Fruit fly (Drosophila melanogaster): Measurements from ENCODE around the gene CG34355.

CG34355 gene

dm6 chr3R:23888273-23889220, 84.9 kb downstream of the CG34355 start (continued):
- TF ChIP-seq CG18764 (GFP tag; optimal IDR thresholded peaks at IDR 0.05) (no peak), D (optimal IDR thresholded peaks at IDR 0.05) (no peak), D (GFP tag; optimal IDR thresholded peaks at IDR 0.05) (no peak), ken (GFP tag; IDR thresholded peaks at IDR 0.05) (0 out of 3 replicates have a peak, but pooled peaks have one; percentile 26), cato (GFP tag; optimal IDR thresholded peaks at IDR 0.05; ENCODE audit: borderline replicate concordance) (no peak), schlank (tag; optimal IDR thresholded peaks at IDR 0.05) (no peak), pum (GFP tag; optimal IDR thresholded peaks at IDR 0.05) (no peak), CG1024 (GFP tag; IDR thresholded peaks at IDR 0.05) (no peak), chinmo (GFP tag; IDR thresholded peaks at IDR 0.05; ENCODE audit: partially characterized antibody) (0 out of 4 replicates have a peak, but pooled peaks have one; percentile 26), tll (GFP tag; optimal IDR thresholded peaks at IDR 0.05) (no peak), slp2 (GFP tag; optimal IDR thresholded peaks at IDR 0.05) (no peak), CG6254 (GFP tag; optimal IDR thresholded peaks at IDR 0.05) (no peak), HmgZ (tag; optimal IDR thresholded peaks at IDR 0.05) (no peak), klu (GFP tag; IDR thresholded peaks at IDR 0.05) (no peak), her (GFP tag; optimal IDR thresholded peaks at IDR 0.05) (no peak), slbo (GFP tag; IDR thresholded peaks at IDR 0.05) (peak; percentile 26; the same call in 1 of the 2 replicates), CG1603 (tag; optimal IDR thresholded peaks at IDR 0.05) (peak; percentile 56), jing (GFP tag; optimal IDR thresholded peaks at IDR 0.05) (peak; percentile 17), CG14860 (GFP tag; IDR thresholded peaks at IDR 0.05; ENCODE audit: partially characterized antibody) (no peak), gce (GFP tag; IDR thresholded peaks at IDR 0.05) (no peak), ind (GFP tag; optimal IDR thresholded peaks at IDR 0.05) (peak; percentile 25), CG10366 (GFP tag; IDR thresholded peaks at IDR 0.05) (no peak; the same call in 1 of the 2 replicates), Meics (GFP tag; optimal IDR thresholded peaks at IDR 0.05) (peak; percentile 14), vfl (GFP tag; optimal IDR thresholded peaks at IDR 0.05) (no peak), Mrtf (GFP tag; IDR thresholded peaks at IDR 0.05) (no peak), CG10431 (GFP tag; optimal IDR thresholded peaks at IDR 0.05) (no peak), jigr1 (GFP tag; IDR thresholded peaks at IDR 0.05) (no peak), lab (GFP tag; optimal IDR thresholded peaks at IDR 0.05) (peak; percentile 25), sens (GFP tag) (peak; percentile 87), CG6813 (GFP tag; optimal IDR thresholded peaks at IDR 0.05) (no peak), CG2678 (tag; optimal IDR thresholded peaks at IDR 0.05) (peak; percentile 23), CG8765 (GFP tag; IDR thresholded peaks at IDR 0.05) (no peak), CG2116 (GFP tag; optimal IDR thresholded peaks at IDR 0.05) (no peak), CG1647 (GFP tag; optimal IDR thresholded peaks at IDR 0.05) (no peak), nmo (GFP tag; optimal IDR thresholded peaks at IDR 0.05) (peak; percentile 24), ERR (GFP tag; optimal IDR thresholded peaks at IDR 0.05) (no peak), CG18599 (GFP tag; optimal IDR thresholded peaks at IDR 0.05) (peak; percentile 47), Pdp1 (GFP tag; optimal IDR thresholded peaks at IDR 0.05) (peak in 1 of 2 experiments; percentile 11), run (tag; optimal IDR thresholded peaks at IDR 0.05) (no peak), ash1 (GFP tag; optimal IDR thresholded peaks at IDR 0.05) (no peak), Dp (GFP tag; optimal IDR thresholded peaks at IDR 0.05) (no peak), en (GFP tag; optimal IDR thresholded peaks at IDR 0.05) (peak; percentile 8), CG8478 (optimal IDR thresholded peaks at IDR 0.05) (no peak), zen2 (GFP tag; IDR thresholded peaks at IDR 0.05; ENCODE audit: partially characterized antibody) (no peak), CG34422 (GFP tag; IDR thresholded peaks at IDR 0.05) (0 out of 3 replicates have a peak, but pooled peaks have one; percentile 24), Usf (GFP tag; optimal IDR thresholded peaks at IDR 0.05) (no peak), Deaf1 (tag; optimal IDR thresholded peaks at IDR 0.05) (peak; percentile 9), esg (GFP tag; conservative IDR thresholded peaks at IDR 0.05) (no peak), CG3065 (GFP tag; optimal IDR thresholded peaks at IDR 0.05) (no peak)

All from whole organism, embryonic.